Worm (Caenorhabditis elegans) whole organism, young adult: Measurements from ENCODE around the gene sdz-37.

Experiments
- F39B2.1 ChIP-seq: fragments of 200-800 bp; sonication (Bioruptor generic); IDR thresholded peaks from 2 replicates; pipeline ENCODE4 v1.3.6; 2022; ENCODE audit warnings: missing genetic modification reagents, missing genetic modification characterization, missing compliant biosample characterization
- F49E8.2 ChIP-seq: sonication (generic microtip); optimal IDR thresholded peaks from 3 replicates; lab custom pipeline; 2017; ENCODE audit warnings: missing genetic modification characterization, mild to moderate bottlenecking, missing compliant biosample characterization, antibody characterized with exemption, moderate library complexity; ENCODE audit not compliant: insufficient read depth
- Y79H2A.3 ChIP-seq: fragments of 200-800 bp; sonication (Bioruptor generic); conservative IDR thresholded peaks from 2 replicates; pipeline ENCODE4 v1.3.6; 2022; ENCODE audit warnings: missing genetic modification reagents, missing genetic modification characterization, missing compliant biosample characterization
- ZK185.1 ChIP-seq: sonication (generic microtip); optimal IDR thresholded peaks from 2 replicates; lab custom pipeline; 2016; ENCODE audit warnings: mild to moderate bottlenecking, missing genetic modification characterization, missing compliant biosample characterization; ENCODE audit not compliant: poor library complexity, severe bottlenecking
- him-1 ChIP-seq: sonication (generic microtip); optimal IDR thresholded peaks from 2 replicates; lab custom pipeline; 2016; ENCODE audit warnings: missing genotype, missing genetic modification reagents, missing genetic modification characterization, missing compliant biosample characterization
- nhr-80 ChIP-seq: sonication (generic microtip); optimal IDR thresholded peaks from 2 replicates; lab custom pipeline; 2016; ENCODE audit warnings: missing genetic modification characterization, missing compliant biosample characterization
- rcor-1 ChIP-seq: fragments of 200-800 bp; sonication (Bioruptor generic); IDR thresholded peaks from 2 replicates; pipeline ENCODE4 v1.3.6; 2022; ENCODE audit warnings: missing genetic modification reagents, missing genetic modification characterization, missing compliant biosample characterization
- rec-8 ChIP-seq, 2 experiments: sonication (generic microtip); optimal IDR thresholded peaks; 2 replicates each; lab custom pipeline; 2016; ENCODE audit warnings: mild to moderate bottlenecking in 2 of 2, missing genetic modification characterization in 2 of 2, missing genetic modification reagents in 2 of 2, missing genotype in 2 of 2, missing biosample characterization in 1 of 2, missing compliant biosample characterization in 1 of 2, moderate library complexity in 1 of 2
- sea-2 ChIP-seq: fragments of 200-800 bp; sonication (Bioruptor generic); IDR thresholded peaks from 2 replicates; pipeline ENCODE4 v1.3.6; 2022; ENCODE audit warnings: missing genetic modification characterization, missing compliant biosample characterization
- snpc-4 ChIP-seq, 5 experiments: fragments of 150-350 bp in 1 of 5; sonication (generic microtip) in 4 of 5; optimal IDR thresholded peaks; 2 replicates each; lab custom pipeline; 2014 to 2018; ENCODE audit warnings: missing genetic modification characterization in 5 of 5, missing biosample characterization in 3 of 5, antibody characterized with exemption in 2 of 5, mild to moderate bottlenecking in 2 of 5, missing compliant biosample characterization in 2 of 5, missing genotype in 2 of 5, moderate library complexity in 2 of 5, missing genetic modification reagents in 1 of 5
- tbx-9 ChIP-seq: sonication (generic microtip); optimal IDR thresholded peaks from 2 replicates; lab custom pipeline; 2016; ENCODE audit warnings: borderline replicate concordance, missing genetic modification characterization, inconsistent platforms, missing compliant biosample characterization
- unc-62 ChIP-seq: fragments of 150-350 bp; optimal IDR thresholded peaks from 2 replicates; lab custom pipeline; 2014; ENCODE audit warnings: missing biosample characterization, missing genetic modification reagents, missing genetic modification characterization
- ztf-28 ChIP-seq: fragments of 200-800 bp; sonication (Bioruptor generic); IDR thresholded peaks from 2 replicates; pipeline ENCODE4 v1.3.6; 2022; ENCODE audit warnings: missing genetic modification reagents, missing genetic modification characterization, missing compliant biosample characterization

DNA sequence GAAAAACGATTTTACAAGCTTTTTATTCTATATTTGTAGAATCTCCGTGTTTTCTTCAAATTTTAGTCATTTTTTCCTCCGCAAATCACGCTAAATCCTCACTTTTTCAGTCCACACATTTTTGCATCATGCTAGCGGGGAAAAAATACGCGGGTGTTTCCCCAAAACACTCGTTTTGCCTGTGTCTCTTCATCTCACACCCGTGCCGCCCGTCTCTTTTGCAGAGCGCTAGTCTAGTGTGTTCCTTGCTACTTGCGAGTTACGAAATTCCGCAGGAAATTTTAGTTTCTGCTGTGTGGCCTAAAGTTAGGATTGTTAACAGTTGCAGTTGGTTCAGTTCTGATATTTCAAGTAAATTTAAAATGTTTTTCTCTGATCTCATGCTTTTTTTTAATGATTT is 18.9 kb upstream of the sdz-37 start:
- TF ChIP-seq Y79H2A.3 (GFP tag; lab: Robert Waterston, UW) (no peak), unc-62 (no peak), rec-8 (tag; optimal IDR thresholded peaks at IDR 0.05; lab: Kevin White, UChicago) (no peak), tbx-9 (tag; lab: Kevin White, UChicago) (no peak), sea-2 (0 out of 2 replicates have a peak, but pooled peaks have one; percentile 12), F39B2.1 (GFP tag; lab: Robert Waterston, UW) (no peak), nhr-80 (peak; percentile 62), F49E8.2 (tag; lab: Kevin White, UChicago) (no peak), snpc-4 (GFP tag; optimal IDR thresholded peaks at IDR 0.05; lab: Kevin White, UChicago) (no peak), snpc-4 (tag; optimal IDR thresholded peaks at IDR 0.05; lab: Kevin White, UChicago) (no peak), ztf-28 (GFP tag; lab: Robert Waterston, UW) (no peak), rcor-1 (GFP tag; lab: Robert Waterston, UW) (no peak), him-1 (tag; lab: Kevin White, UChicago) (no peak), ZK185.1 (tag; lab: Kevin White, UChicago) (no peak)
